Fruit fly (Drosophila melanogaster) whole organism, prepupa: ENCODE results near the gene Antp.

Experiments
- Blimp-1 ChIP-seq: fragments of 200-800 bp; sonication (Bioruptor generic); optimal IDR thresholded peaks from 3 replicates; lab custom pipeline; 2017; ENCODE audit warnings: missing biosample characterization, missing genetic modification characterization, mild to moderate bottlenecking, moderate library complexity, missing genetic modification reagents
- CG10631 ChIP-seq: fragments of 200-800 bp; sonication (Bioruptor generic); optimal IDR thresholded peaks from 2 replicates; lab custom pipeline; 2016; ENCODE audit warnings: missing biosample characterization, missing genetic modification characterization
- CG10669 ChIP-seq: fragments of 200-800 bp; sonication (Bioruptor generic); optimal IDR thresholded peaks from 3 replicates; lab custom pipeline; 2018; ENCODE audit warnings: missing biosample characterization, mild to moderate bottlenecking, missing genetic modification characterization, moderate library complexity
- CG11294 ChIP-seq: fragments of 200-800 bp; sonication (Bioruptor generic); IDR thresholded peaks from 2 replicates; pipeline ENCODE4 v1.3.6; 2022; ENCODE audit warnings: missing biosample characterization, missing genetic modification characterization
- CG11762 ChIP-seq: fragments of 200-800 bp; sonication (Bioruptor generic); optimal IDR thresholded peaks from 3 replicates; lab custom pipeline; 2016; ENCODE audit warnings: missing biosample characterization, missing genetic modification characterization; ENCODE audit not compliant: insufficient read depth
- CG11902 ChIP-seq: fragments of 200-800 bp; sonication (Bioruptor generic); optimal IDR thresholded peaks from 3 replicates; lab custom pipeline; 2016; ENCODE audit warnings: missing biosample characterization, missing genetic modification characterization
- CG15336 ChIP-seq: fragments of 200-800 bp; sonication (Bioruptor generic); IDR thresholded peaks from 2 replicates; pipeline ENCODE4 v1.3.6; 2022; ENCODE audit warnings: missing biosample characterization, missing genetic modification characterization
- CG1621 ChIP-seq: fragments of 200-800 bp; sonication (Bioruptor generic); optimal IDR thresholded peaks from 3 replicates; lab custom pipeline; 2018; ENCODE audit warnings: missing biosample characterization, mild to moderate bottlenecking, missing genetic modification characterization
- CG3032 ChIP-seq: fragments of 200-800 bp; optimal IDR thresholded peaks from 2 replicates; lab custom pipeline; 2019; ENCODE audit warnings: missing biosample characterization, mild to moderate bottlenecking, missing genetic modification characterization, moderate library complexity
- CG31627 ChIP-seq: fragments of 200-800 bp; sonication (Bioruptor generic); optimal IDR thresholded peaks from 3 replicates; lab custom pipeline; 2016; ENCODE audit warnings: missing biosample characterization, missing genetic modification characterization
- CG32006 ChIP-seq: fragments of 200-800 bp; sonication (Bioruptor generic); optimal IDR thresholded peaks from 3 replicates; lab custom pipeline; 2017; ENCODE audit warnings: missing biosample characterization, mild to moderate bottlenecking, missing genetic modification characterization
- CG34406 ChIP-seq: fragments of 200-800 bp; sonication (Bioruptor generic); optimal IDR thresholded peaks from 3 replicates; lab custom pipeline; 2016; ENCODE audit warnings: missing biosample characterization, missing genetic modification characterization
- CG3919 ChIP-seq: fragments of 200-800 bp; sonication (Bioruptor generic); optimal IDR thresholded peaks from 3 replicates; lab custom pipeline; 2016; ENCODE audit warnings: missing biosample characterization, missing genetic modification characterization
- CG4318 ChIP-seq: fragments of 200-800 bp; sonication (Bioruptor generic); optimal IDR thresholded peaks from 3 replicates; lab custom pipeline; 2017; ENCODE audit warnings: missing biosample characterization, mild to moderate bottlenecking, missing genetic modification characterization
- CG6163 ChIP-seq: fragments of 200-800 bp; sonication (Bioruptor generic); IDR thresholded peaks from 3 replicates; pipeline ENCODE4 v1.3.6; 2022; ENCODE audit warnings: missing biosample characterization, missing genetic modification characterization
- CG6276 ChIP-seq: fragments of 200-800 bp; sonication (Bioruptor generic); optimal IDR thresholded peaks from 2 replicates; lab custom pipeline; 2017; ENCODE audit warnings: missing biosample characterization, mild to moderate bottlenecking, missing genetic modification characterization
- CG6792 ChIP-seq: fragments of 200-800 bp; sonication (Bioruptor generic); optimal IDR thresholded peaks from 3 replicates; lab custom pipeline; 2016; ENCODE audit warnings: missing biosample characterization, missing genetic modification characterization
- CG6808 ChIP-seq: fragments of 200-800 bp; sonication (Bioruptor generic); optimal IDR thresholded peaks from 3 replicates; lab custom pipeline; 2017; ENCODE audit warnings: missing biosample characterization, missing genetic modification characterization, mild to moderate bottlenecking, moderate library complexity, missing genetic modification reagents
- CG6854 ChIP-seq: fragments of 200-800 bp; sonication (Bioruptor generic); optimal IDR thresholded peaks from 2 replicates; lab custom pipeline; 2017; ENCODE audit warnings: missing biosample characterization, mild to moderate bottlenecking, missing genetic modification characterization
- CG7368 ChIP-seq: fragments of 200-800 bp; sonication (Bioruptor generic); optimal IDR thresholded peaks from 3 replicates; lab custom pipeline; 2016; ENCODE audit warnings: missing biosample characterization, missing genetic modification characterization
- CG8119 ChIP-seq: fragments of 200-800 bp; sonication (Bioruptor generic); IDR thresholded peaks from 3 replicates; pipeline ENCODE4 v1.3.6; 2022; ENCODE audit warnings: missing biosample characterization, missing genetic modification characterization
- CG8632 ChIP-seq: fragments of 200-800 bp; sonication (Bioruptor generic); optimal IDR thresholded peaks from 3 replicates; lab custom pipeline; 2016; ENCODE audit warnings: missing biosample characterization, missing genetic modification characterization
- CG9139 ChIP-seq: fragments of 200-800 bp; sonication (Bioruptor generic); optimal IDR thresholded peaks from 3 replicates; lab custom pipeline; 2017; ENCODE audit warnings: missing biosample characterization, mild to moderate bottlenecking, missing genetic modification characterization
- Eip75B ChIP-seq: fragments of 200-800 bp; sonication (Bioruptor generic); optimal IDR thresholded peaks from 3 replicates; lab custom pipeline; 2016; ENCODE audit warnings: missing biosample characterization, missing genetic modification characterization
- Eip78C ChIP-seq: fragments of 200-800 bp; sonication (Bioruptor generic); peaks from one replicate; lab custom pipeline; 2016; ENCODE audit warnings: missing biosample characterization, missing genetic modification characterization
- Eip93F ChIP-seq: fragments of 200-800 bp; sonication (Bioruptor generic); optimal IDR thresholded peaks from 2 replicates; lab custom pipeline; 2016; ENCODE audit warnings: missing biosample characterization, mild to moderate bottlenecking, missing genetic modification characterization
- Ets21C ChIP-seq: fragments of 200-800 bp; sonication (Bioruptor generic); optimal IDR thresholded peaks from 3 replicates; lab custom pipeline; 2016; ENCODE audit warnings: missing biosample characterization, missing genetic modification characterization
- Ets96B ChIP-seq: fragments of 200-800 bp; optimal IDR thresholded peaks from 2 replicates; lab custom pipeline; 2019; ENCODE audit warnings: missing biosample characterization, mild to moderate bottlenecking, missing genetic modification characterization, moderate library complexity
- Gug ChIP-seq: fragments of 200-800 bp; sonication (Bioruptor generic); IDR thresholded peaks from 2 replicates; pipeline ENCODE4 v1.3.6; 2022; ENCODE audit warnings: missing biosample characterization, missing genetic modification characterization
- Hr38 ChIP-seq: sonication (Bioruptor generic); optimal IDR thresholded peaks from 2 replicates; lab custom pipeline; 2016; ENCODE audit warnings: missing biosample characterization, missing genetic modification characterization
- Hr4 ChIP-seq: fragments of 200-800 bp; sonication (Bioruptor generic); optimal IDR thresholded peaks from 3 replicates; lab custom pipeline; 2016; ENCODE audit warnings: missing biosample characterization, missing genetic modification characterization
- Met ChIP-seq: fragments of 200-800 bp; sonication (Bioruptor generic); optimal IDR thresholded peaks from 3 replicates; lab custom pipeline; 2016; ENCODE audit warnings: missing biosample characterization, missing genetic modification characterization
- OdsH ChIP-seq: fragments of 200-800 bp; sonication (Bioruptor generic); optimal IDR thresholded peaks from 3 replicates; lab custom pipeline; 2016; ENCODE audit warnings: missing biosample characterization, missing genetic modification characterization
- Sox102F ChIP-seq: fragments of 200-800 bp; sonication (Bioruptor generic); optimal IDR thresholded peaks from 2 replicates; lab custom pipeline; 2016; ENCODE audit warnings: missing biosample characterization, mild to moderate bottlenecking, missing genetic modification characterization
- Sox15 ChIP-seq: fragments of 200-800 bp; sonication (Bioruptor generic); optimal IDR thresholded peaks from 3 replicates; lab custom pipeline; 2016; ENCODE audit warnings: missing biosample characterization, missing genetic modification characterization
- acj6 ChIP-seq: fragments of 200-800 bp; sonication (Bioruptor generic); optimal IDR thresholded peaks from 3 replicates; lab custom pipeline; 2016; ENCODE audit warnings: missing biosample characterization, missing genetic modification characterization
- cyc ChIP-seq: fragments of 200-800 bp; sonication (Bioruptor generic); optimal IDR thresholded peaks from 3 replicates; lab custom pipeline; 2016; ENCODE audit warnings: missing biosample characterization, missing genetic modification characterization
- dac ChIP-seq: fragments of 200-800 bp; sonication (Bioruptor generic); optimal IDR thresholded peaks from 2 replicates; lab custom pipeline; 2017; ENCODE audit warnings: missing biosample characterization, mild to moderate bottlenecking, missing genetic modification characterization
- dsx ChIP-seq: fragments of 200-800 bp; optimal IDR thresholded peaks from 3 replicates; lab custom pipeline; 2019; ENCODE audit warnings: missing biosample characterization, mild to moderate bottlenecking, missing genetic modification characterization, moderate library complexity; ENCODE audit not compliant: poor library complexity, severe bottlenecking
- eg ChIP-seq: fragments of 200-800 bp; sonication (Bioruptor generic); IDR thresholded peaks from 3 replicates; pipeline ENCODE4 v1.3.6; 2022; ENCODE audit warnings: missing biosample characterization, missing genetic modification characterization
- esn ChIP-seq: fragments of 200-800 bp; sonication (Bioruptor generic); optimal IDR thresholded peaks from 2 replicates; lab custom pipeline; 2016; ENCODE audit warnings: missing biosample characterization, mild to moderate bottlenecking, missing genetic modification characterization, moderate library complexity
- fd85E ChIP-seq: fragments of 200-800 bp; sonication (Bioruptor generic); optimal IDR thresholded peaks from 3 replicates; lab custom pipeline; 2016; ENCODE audit warnings: missing biosample characterization, missing genetic modification characterization
- fkh ChIP-seq: fragments of 200-800 bp; sonication (Bioruptor generic); optimal IDR thresholded peaks from 3 replicates; lab custom pipeline; 2017; ENCODE audit warnings: missing biosample characterization, mild to moderate bottlenecking, missing genetic modification characterization, moderate library complexity
- lz ChIP-seq: fragments of 200-800 bp; sonication (Bioruptor generic); optimal IDR thresholded peaks from 3 replicates; lab custom pipeline; 2016; ENCODE audit warnings: missing biosample characterization, missing genetic modification characterization
- net ChIP-seq: fragments of 200-800 bp; sonication (Bioruptor generic); optimal IDR thresholded peaks from 3 replicates; lab custom pipeline; 2016; ENCODE audit warnings: missing biosample characterization, missing genetic modification characterization
- pdm3 ChIP-seq: fragments of 200-800 bp; sonication (Bioruptor generic); optimal IDR thresholded peaks from 3 replicates; lab custom pipeline; 2016; ENCODE audit warnings: missing biosample characterization, missing genetic modification characterization
- salr ChIP-seq, 2 experiments: fragments of 200-800 bp; sonication (Bioruptor generic); optimal IDR thresholded peaks; 3 replicates each; lab custom pipeline; 2016 to 2018; ENCODE audit warnings: missing biosample characterization in 2 of 2, missing genetic modification characterization in 2 of 2, mild to moderate bottlenecking in 1 of 2
- spab ChIP-seq: fragments of 200-800 bp; sonication (Bioruptor generic); optimal IDR thresholded peaks from 2 replicates; lab custom pipeline; 2017; ENCODE audit warnings: missing biosample characterization, mild to moderate bottlenecking, missing genetic modification characterization, missing genetic modification reagents
- ss ChIP-seq, 2 experiments: fragments of 200-800 bp; sonication (Bioruptor generic); optimal IDR thresholded peaks; 2 replicates in 1 of 2; 3 replicates in 1 of 2; lab custom pipeline; 2017 to 2018; ENCODE audit warnings: mild to moderate bottlenecking in 2 of 2, missing biosample characterization in 2 of 2, missing genetic modification characterization in 2 of 2, moderate library complexity in 1 of 2
- svp ChIP-seq: fragments of 200-800 bp; sonication (Bioruptor generic); peaks from one replicate; lab custom pipeline; 2016; ENCODE audit warnings: missing biosample characterization, missing genetic modification characterization
- topi ChIP-seq: fragments of 200-800 bp; sonication (Bioruptor generic); optimal IDR thresholded peaks from 3 replicates; lab custom pipeline; 2016; ENCODE audit warnings: missing biosample characterization, missing genetic modification characterization
- vri ChIP-seq: fragments of 200-800 bp; sonication (Bioruptor generic); optimal IDR thresholded peaks from 3 replicates; lab custom pipeline; 2016; ENCODE audit warnings: missing biosample characterization, mild to moderate bottlenecking, missing genetic modification characterization

Antp gene

DNA sequence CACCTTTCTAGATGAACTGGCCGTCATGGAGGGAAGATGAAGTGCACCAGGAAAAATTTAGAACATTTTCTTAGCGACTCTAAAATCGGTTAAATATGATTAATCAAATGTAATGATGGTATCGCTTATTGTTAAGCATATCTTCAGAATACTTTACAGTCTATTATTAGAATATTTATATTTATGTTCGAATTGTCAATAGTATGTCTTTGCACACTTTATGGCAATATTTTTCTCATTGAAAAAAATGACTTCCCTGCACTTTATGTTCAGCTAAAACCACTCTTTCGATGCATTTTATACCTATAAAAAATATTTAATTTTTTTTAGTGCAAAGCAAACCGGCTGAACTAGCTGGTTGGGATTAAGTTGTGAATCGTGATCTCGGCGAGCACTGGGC is 44.5 kb downstream of the Antp start:
- TF ChIP-seq CG10631 (GFP tag; lab: Kevin White, UChicago) (peak; percentile 65), CG8119 (GFP tag; lab: Robert Waterston, UW) (0 out of 3 replicates have a peak, but pooled peaks have one; percentile 30), Eip93F (GFP tag; lab: Kevin White, UChicago) (no peak), ss (GFP tag; optimal IDR thresholded peaks at IDR 0.05; lab: Kevin White, UChicago) (peak; percentile 38 to 64), fkh (GFP tag; lab: Kevin White, UChicago) (no peak), Met (GFP tag; lab: Kevin White, UChicago) (peak; percentile 43), dac (GFP tag; lab: Kevin White, UChicago) (no peak), Blimp-1 (no peak), pdm3 (peak; percentile 59), CG8632 (GFP tag; lab: Kevin White, UChicago) (peak; percentile 42), CG6792 (GFP tag; lab: Kevin White, UChicago) (no peak), spab (GFP tag; lab: Kevin White, UChicago) (peak; percentile 59), Hr4 (GFP tag; lab: Kevin White, UChicago) (peak; percentile 33), vri (GFP tag; lab: Kevin White, UChicago) (no peak), eg (GFP tag; lab: Robert Waterston, UW) (no peak), salr (GFP tag; optimal IDR thresholded peaks at IDR 0.05; lab: Kevin White, UChicago) (peak in 1 of 2 experiments; percentile 55), CG6276 (GFP tag; lab: Kevin White, UChicago) (peak; percentile 34), Eip78C (GFP tag; lab: Kevin White, UChicago) (peak; percentile 92), cyc (GFP tag; lab: Kevin White, UChicago) (peak; percentile 5), net (GFP tag; lab: Kevin White, UChicago) (peak; percentile 6), CG3032 (peak; percentile 64), CG9139 (peak; percentile 39), Hr38 (GFP tag; lab: Kevin White, UChicago) (no peak), Ets21C (GFP tag; lab: Kevin White, UChicago) (no peak), CG6854 (GFP tag; lab: Kevin White, UChicago) (no peak), Sox15 (GFP tag; lab: Kevin White, UChicago) (no peak), Eip75B (GFP tag; lab: Kevin White, UChicago) (peak; percentile 47), CG6163 (GFP tag; lab: Robert Waterston, UW) (peak; percentile 41; the same call in 1 of the 3 replicates), lz (GFP tag; lab: Kevin White, UChicago) (peak; percentile 13), CG11902 (GFP tag; lab: Kevin White, UChicago) (no peak), CG11762 (GFP tag; lab: Kevin White, UChicago) (peak; percentile 33), acj6 (GFP tag; lab: Kevin White, UChicago) (peak; percentile 45), CG10669 (GFP tag; lab: Kevin White, UChicago) (peak; percentile 58), topi (GFP tag; lab: Kevin White, UChicago) (peak; percentile 48), CG3919 (GFP tag; lab: Kevin White, UChicago) (peak; percentile 69), CG7368 (no peak), CG11294 (GFP tag; lab: Robert Waterston, UW) (no peak), esn (GFP tag; lab: Kevin White, UChicago) (peak; percentile 50), CG31627 (GFP tag; lab: Kevin White, UChicago) (no peak), CG15336 (GFP tag; lab: Robert Waterston, UW) (peak; percentile 46), dsx (GFP tag; lab: Kevin White, UChicago) (no peak), fd85E (no peak), Ets96B (tag; lab: Kevin White, UChicago) (peak; percentile 72), CG4318 (peak; percentile 22), CG6808 (GFP tag; lab: Kevin White, UChicago) (peak; percentile 69), Gug (GFP tag; lab: Robert Waterston, UW) (0 out of 2 replicates have a peak, but pooled peaks have one; percentile 13), Sox102F (GFP tag; lab: Kevin White, UChicago) (peak; percentile 19), CG34406 (GFP tag; lab: Kevin White, UChicago) (peak; percentile 30), OdsH (peak; percentile 54), CG1621 (tag; lab: Kevin White, UChicago) (no peak), svp (GFP tag; lab: Kevin White, UChicago) (peak; percentile 33), CG32006 (GFP tag; lab: Kevin White, UChicago) (peak; percentile 64)
